Fruit fly (Drosophila melanogaster) whole organism, embryonic: ENCODE results near the gene Sbds.

Experiments used
- CG10274 ChIP-seq: fragments of 200-800 bp; sonication (Bioruptor generic); optimal IDR thresholded peaks from 3 replicates; lab custom pipeline; 2017; ENCODE audit warnings: missing biosample characterization, mild to moderate bottlenecking, missing genetic modification characterization
- CG13894 ChIP-seq: fragments of 200-800 bp; sonication (Bioruptor generic); optimal IDR thresholded peaks from 3 replicates; lab custom pipeline; 2018; ENCODE audit warnings: missing biosample characterization, mild to moderate bottlenecking, missing genetic modification characterization, moderate library complexity
- CG14710 ChIP-seq: fragments of 200-800 bp; sonication (Bioruptor generic); optimal IDR thresholded peaks from 3 replicates; lab custom pipeline; 2019; ENCODE audit warnings: missing biosample characterization, mild to moderate bottlenecking, missing genetic modification characterization, moderate library complexity
- CG16813 ChIP-seq: fragments of 200-800 bp; sonication (Bioruptor generic); IDR thresholded peaks from 3 replicates; pipeline ENCODE4 v1.3.6; 2022; ENCODE audit warnings: missing biosample characterization, missing genetic modification characterization; ENCODE audit not compliant: partially characterized antibody
- CG17186 ChIP-seq: fragments of 200-800 bp; sonication (Bioruptor generic); optimal IDR thresholded peaks from 3 replicates; lab custom pipeline; 2017; ENCODE audit warnings: missing biosample characterization, missing genetic modification reagents, missing genetic modification characterization
- CG17328 ChIP-seq: fragments of 200-800 bp; sonication (Bioruptor generic); IDR thresholded peaks from 2 replicates; pipeline ENCODE4 v1.3.6; 2022; ENCODE audit warnings: missing biosample characterization, missing genetic modification characterization
- CG17359 ChIP-seq: fragments of 200-800 bp; sonication (Bioruptor generic); optimal IDR thresholded peaks from 3 replicates; lab custom pipeline; 2018; ENCODE audit warnings: missing biosample characterization, mild to moderate bottlenecking, missing genetic modification characterization, moderate library complexity
- CG2712 ChIP-seq: fragments of 200-800 bp; optimal IDR thresholded peaks from 3 replicates; lab custom pipeline; 2019; ENCODE audit warnings: missing biosample characterization, mild to moderate bottlenecking, missing genetic modification characterization, moderate library complexity
- CG3726 ChIP-seq: fragments of 200-800 bp; sonication (Bioruptor generic); IDR thresholded peaks from 3 replicates; pipeline ENCODE4, ENCODE4 v1.3.6; 2022; ENCODE audit warnings: missing biosample characterization, missing genetic modification characterization
- CG7987 ChIP-seq: fragments of 200-800 bp; sonication (Bioruptor generic); optimal IDR thresholded peaks from 2 replicates; lab custom pipeline; 2018; ENCODE audit warnings: missing biosample characterization, mild to moderate bottlenecking, missing genetic modification characterization, moderate library complexity
- CG9727 ChIP-seq: fragments of 200-800 bp; sonication (Bioruptor generic); optimal IDR thresholded peaks from 3 replicates; lab custom pipeline; 2017; ENCODE audit warnings: missing biosample characterization, mild to moderate bottlenecking, missing genetic modification characterization
- CoRest ChIP-seq: fragments of 200-800 bp; sonication (Bioruptor generic); optimal IDR thresholded peaks from 3 replicates; lab custom pipeline; 2018; ENCODE audit warnings: missing biosample characterization, mild to moderate bottlenecking, missing genetic modification characterization, moderate library complexity
- Gug ChIP-seq: fragments of 200-800 bp; sonication (Bioruptor generic); IDR thresholded peaks from 4 replicates; pipeline ENCODE4 v1.3.6; 2022; ENCODE audit warnings: missing biosample characterization, missing genetic modification characterization
- Hr51 ChIP-seq, 2 experiments: fragments of 200-800 bp; sonication (Bioruptor generic); optimal IDR thresholded peaks; 2 replicates in 1 of 2; 3 replicates in 1 of 2; lab custom pipeline; 2016 to 2018; ENCODE audit warnings: missing biosample characterization in 2 of 2, missing genetic modification characterization in 2 of 2, mild to moderate bottlenecking in 1 of 2, moderate library complexity in 1 of 2
- Meics ChIP-seq: fragments of 200-800 bp; sonication (Bioruptor generic); optimal IDR thresholded peaks from 2 replicates; lab custom pipeline; 2017; ENCODE audit warnings: missing biosample characterization, mild to moderate bottlenecking, missing genetic modification characterization
- Neu2 ChIP-seq: fragments of 200-800 bp; sonication (Bioruptor generic); optimal IDR thresholded peaks from 3 replicates; lab custom pipeline; 2016; ENCODE audit warnings: missing biosample characterization, missing genetic modification characterization, borderline replicate concordance
- Oli ChIP-seq: fragments of 200-800 bp; sonication (Bioruptor generic); optimal IDR thresholded peaks from 2 replicates; lab custom pipeline; 2018; ENCODE audit warnings: missing biosample characterization, mild to moderate bottlenecking, missing genetic modification characterization, moderate library complexity
- Ptx1 ChIP-seq: fragments of 200-800 bp; sonication (Bioruptor generic); IDR thresholded peaks from 2 replicates; pipeline ENCODE4 v1.3.6; 2022; ENCODE audit warnings: missing biosample characterization, missing genetic modification characterization
- Rfx ChIP-seq: fragments of 200-800 bp; sonication (Bioruptor generic); IDR thresholded peaks from 2 replicates; pipeline ENCODE4 v1.3.6; 2022; ENCODE audit warnings: missing biosample characterization, missing genetic modification characterization
- Sox100B ChIP-seq: fragments of 200-800 bp; sonication (Bioruptor generic); optimal IDR thresholded peaks from 3 replicates; lab custom pipeline; 2018; ENCODE audit warnings: missing biosample characterization, mild to moderate bottlenecking, missing genetic modification characterization
- Trl ChIP-seq, 3 experiments: fragments of >200 bp in 2 of 3; fragments of 200-800 bp in 1 of 3; sonication (Bioruptor generic) in 1 of 3; optimal IDR thresholded peaks; 2 replicates in 1 of 3; 3 replicates in 2 of 3; lab custom pipeline; 2016 to 2017; ENCODE audit warnings: missing biosample characterization in 1 of 3, missing genetic modification characterization in 1 of 3
- ase ChIP-seq: fragments of 200-800 bp; sonication (Bioruptor generic); IDR thresholded peaks from 3 replicates; pipeline ENCODE4 v1.3.6; 2022; ENCODE audit warnings: missing biosample characterization, missing genetic modification characterization
- bab2 ChIP-seq: fragments of 200-800 bp; sonication (Bioruptor generic); optimal IDR thresholded peaks from 2 replicates; lab custom pipeline; 2016; ENCODE audit warnings: missing biosample characterization, missing genetic modification characterization
- bbx ChIP-seq: fragments of 200-800 bp; sonication (Bioruptor generic); IDR thresholded peaks from 2 replicates; pipeline ENCODE4 v1.3.6; 2022; ENCODE audit warnings: missing biosample characterization, missing genetic modification characterization; ENCODE audit not compliant: partially characterized antibody
- cg ChIP-seq: fragments of 200-800 bp; sonication (Bioruptor generic); optimal IDR thresholded peaks from 3 replicates; lab custom pipeline; 2019; ENCODE audit warnings: missing biosample characterization, mild to moderate bottlenecking, missing genetic modification characterization, moderate library complexity
- ci ChIP-seq: fragments of 200-800 bp; sonication (Bioruptor generic); IDR thresholded peaks from 3 replicates; pipeline ENCODE4 v1.3.6; 2022; ENCODE audit warnings: missing biosample characterization, missing genetic modification characterization
- corto ChIP-seq: fragments of 200-800 bp; sonication (Bioruptor generic); optimal IDR thresholded peaks from 2 replicates; lab custom pipeline; 2016; ENCODE audit warnings: missing biosample characterization, mild to moderate bottlenecking, missing genetic modification characterization, moderate library complexity
- crc ChIP-seq: fragments of 200-800 bp; sonication (Bioruptor generic); optimal IDR thresholded peaks from 2 replicates; lab custom pipeline; 2016; ENCODE audit warnings: missing biosample characterization, missing genetic modification characterization
- dimm ChIP-seq: fragments of 200-800 bp; sonication (Bioruptor generic); IDR thresholded peaks from 2 replicates; pipeline ENCODE4 v1.3.6; 2022; ENCODE audit warnings: missing biosample characterization, missing genetic modification characterization
- dpn ChIP-seq, 2 experiments: fragments of 200-800 bp; sonication (Bioruptor generic); optimal IDR thresholded peaks; 3 replicates each; lab custom pipeline; 2016; ENCODE audit warnings: missing biosample characterization in 2 of 2, missing genetic modification characterization in 2 of 2
- esg ChIP-seq: fragments of 200-800 bp; sonication (Bioruptor generic); conservative IDR thresholded peaks from 2 replicates; pipeline ENCODE4 v1.3.6; 2022; ENCODE audit warnings: missing biosample characterization, missing genetic modification characterization
- gem ChIP-seq: fragments of 200-800 bp; sonication (Bioruptor generic); optimal IDR thresholded peaks from 2 replicates; lab custom pipeline; 2019; ENCODE audit warnings: missing biosample characterization, mild to moderate bottlenecking, missing genetic modification characterization, moderate library complexity
- gsb ChIP-seq: fragments of 200-800 bp; sonication (Bioruptor generic); IDR thresholded peaks from 2 replicates; pipeline ENCODE4 v1.3.6; 2022; ENCODE audit warnings: missing biosample characterization, missing genetic modification characterization
- h ChIP-seq: fragments of >200 bp; optimal IDR thresholded peaks from 2 replicates; lab custom pipeline; 2017
- ind ChIP-seq: fragments of 200-800 bp; sonication (Bioruptor generic); optimal IDR thresholded peaks from 3 replicates; lab custom pipeline; 2016; ENCODE audit warnings: missing biosample characterization, missing genetic modification characterization
- mld ChIP-seq: fragments of 200-800 bp; sonication (Bioruptor generic); IDR thresholded peaks from 3 replicates; pipeline ENCODE4 v1.3.6; 2022; ENCODE audit warnings: missing biosample characterization, missing genetic modification characterization; ENCODE audit not compliant: partially characterized antibody
- nerfin-2 ChIP-seq: fragments of 200-800 bp; sonication (Bioruptor generic); IDR thresholded peaks from 2 replicates; pipeline ENCODE4 v1.3.6; 2022; ENCODE audit warnings: missing biosample characterization, missing genetic modification characterization; ENCODE audit not compliant: partially characterized antibody
- nmo ChIP-seq: fragments of 200-800 bp; sonication (Bioruptor generic); optimal IDR thresholded peaks from 2 replicates; lab custom pipeline; 2018; ENCODE audit warnings: missing biosample characterization, mild to moderate bottlenecking, missing genetic modification characterization, moderate library complexity
- ranshi ChIP-seq: fragments of 200-800 bp; sonication (Bioruptor generic); IDR thresholded peaks from 2 replicates; pipeline ENCODE4 v1.3.6; 2022; ENCODE audit warnings: missing biosample characterization, missing genetic modification characterization
- row ChIP-seq: fragments of 200-800 bp; sonication (Bioruptor generic); IDR thresholded peaks from 3 replicates; pipeline ENCODE4 v1.3.6; 2022; ENCODE audit warnings: missing biosample characterization, missing genetic modification characterization
- sima ChIP-seq: fragments of 200-800 bp; sonication (Bioruptor generic); optimal IDR thresholded peaks from 2 replicates; lab custom pipeline; 2016; ENCODE audit warnings: missing biosample characterization, missing genetic modification characterization
- sob ChIP-seq: fragments of 200-800 bp; sonication (Bioruptor generic); IDR thresholded peaks from 2 replicates; pipeline ENCODE4 v1.3.6; 2022; ENCODE audit warnings: missing biosample characterization, missing genetic modification characterization
- tap ChIP-seq: fragments of 200-800 bp; optimal IDR thresholded peaks from 3 replicates; lab custom pipeline; 2019; ENCODE audit warnings: missing biosample characterization, mild to moderate bottlenecking, missing genetic modification characterization, moderate library complexity
- tgo ChIP-seq: fragments of 200-800 bp; sonication (Bioruptor generic); IDR thresholded peaks from 3 replicates; pipeline ENCODE4 v1.3.6; 2022; ENCODE audit warnings: missing biosample characterization, missing genetic modification characterization
- twi ChIP-seq: fragments of 200-800 bp; optimal IDR thresholded peaks from 2 replicates; lab custom pipeline; 2019; ENCODE audit warnings: missing biosample characterization, mild to moderate bottlenecking, missing genetic modification characterization, moderate library complexity
- wdn ChIP-seq: fragments of 200-800 bp; sonication (Bioruptor generic); IDR thresholded peaks from 2 replicates; pipeline ENCODE4 v1.3.6; 2022; ENCODE audit warnings: missing biosample characterization, missing genetic modification characterization
- wek ChIP-seq: fragments of 200-800 bp; sonication (Bioruptor generic); optimal IDR thresholded peaks from 3 replicates; lab custom pipeline; 2018; ENCODE audit warnings: missing biosample characterization, mild to moderate bottlenecking, missing genetic modification characterization, moderate library complexity
- wor ChIP-seq: fragments of 200-800 bp; sonication (Bioruptor generic); IDR thresholded peaks from 2 replicates; pipeline ENCODE4 v1.3.6; 2022; ENCODE audit warnings: missing biosample characterization, missing genetic modification characterization
- z ChIP-seq: fragments of 200-800 bp; sonication (Bioruptor generic); IDR thresholded peaks from 3 replicates; pipeline ENCODE4 v1.3.6; 2022; ENCODE audit warnings: missing biosample characterization, missing genetic modification characterization
- zen ChIP-seq: fragments of 200-800 bp; sonication (Bioruptor generic); optimal IDR thresholded peaks from 3 replicates; lab custom pipeline; 2018; ENCODE audit warnings: missing biosample characterization, mild to moderate bottlenecking, missing genetic modification characterization, moderate library complexity

The Sbds gene

DNA sequence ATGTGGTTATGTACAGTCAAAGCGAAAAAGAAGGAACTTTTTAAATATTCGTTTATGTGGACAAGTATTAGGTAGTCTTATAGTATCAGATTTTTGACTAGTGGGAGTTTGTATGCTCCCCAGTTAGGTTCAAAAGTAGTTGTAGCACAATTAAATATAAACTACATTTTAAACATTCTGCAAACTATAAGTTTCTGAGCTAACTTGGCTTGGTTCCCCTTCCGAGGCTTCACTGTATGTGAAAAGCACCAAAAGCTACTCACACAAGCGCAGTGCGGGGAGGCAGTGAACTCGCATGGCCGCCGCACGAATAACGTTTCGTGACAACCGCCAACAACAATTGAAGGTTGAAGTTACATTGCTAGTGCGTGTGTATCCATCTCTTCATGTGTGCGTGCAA is 24.9 kb downstream of the Sbds start (continued):
- TF ChIP-seq Trl (optimal IDR thresholded peaks at IDR 0.05; lab: Kevin White, UChicago) = no peak
- no peak for TF ChIP-seq Trl (GFP tag; optimal IDR thresholded peaks at IDR 0.05; lab: Kevin White, UChicago)
- peak; percentile 12 for TF ChIP-seq nmo (GFP tag; lab: Kevin White, UChicago)
- TF ChIP-seq Ptx1 (GFP tag; lab: Robert Waterston, UW) = peak; percentile 64
- TF ChIP-seq z (GFP tag; lab: Robert Waterston, UW) = no peak
- TF ChIP-seq Oli (tag; lab: Kevin White, UChicago) = peak; percentile 25
- peak; percentile 12 for TF ChIP-seq CoRest (tag; lab: Kevin White, UChicago)
- 0 out of 2 replicates have a peak, but pooled peaks have one; percentile 18 for TF ChIP-seq wor (GFP tag; lab: Robert Waterston, UW)
- peak; percentile 5; the same call in 1 of the 4 replicates for TF ChIP-seq Gug (GFP tag; lab: Robert Waterston, UW)
- TF ChIP-seq Rfx (GFP tag; lab: Robert Waterston, UW) = peak; percentile 56
- peak; percentile 45 for TF ChIP-seq cg (GFP tag; lab: Kevin White, UChicago)
- TF ChIP-seq zen = no peak
- TF ChIP-seq mld (GFP tag; lab: Robert Waterston, UW) = no peak
- TF ChIP-seq CG10274 (GFP tag; lab: Kevin White, UChicago) = no peak
- peak; percentile 14; the same call in 1 of the 2 replicates for TF ChIP-seq ranshi (GFP tag; lab: Robert Waterston, UW)
- peak; percentile 5 for TF ChIP-seq CG2712 (tag; lab: Kevin White, UChicago)
- TF ChIP-seq wek = no peak
- TF ChIP-seq CG13894 (tag; lab: Kevin White, UChicago) = no peak
- TF ChIP-seq Hr51 (GFP tag; optimal IDR thresholded peaks at IDR 0.05; lab: Kevin White, UChicago) = peak in 1 of 2 experiments; percentile 50
- no peak for TF ChIP-seq CG7987
- peak; percentile 19 for TF ChIP-seq Sox100B
- TF ChIP-seq CG9727 (GFP tag; lab: Kevin White, UChicago) = no peak
- TF ChIP-seq twi (tag; lab: Kevin White, UChicago) = no peak
- peak; percentile 38; the same call in 1 of the 2 replicates for TF ChIP-seq sob (GFP tag; lab: Robert Waterston, UW)
- TF ChIP-seq ci (GFP tag; lab: Robert Waterston, UW) = peak; percentile 33; the same call in 1 of the 3 replicates
- TF ChIP-seq Meics = no peak
- no peak for TF ChIP-seq CG16813
- peak; percentile 33 for TF ChIP-seq esg (GFP tag; lab: Robert Waterston, UW)
- TF ChIP-seq bbx (GFP tag; lab: Robert Waterston, UW) = no peak
- TF ChIP-seq gem (tag; lab: Kevin White, UChicago) = peak; percentile 42
- TF ChIP-seq CG17328 (GFP tag; lab: Robert Waterston, UW) = 0 out of 2 replicates have a peak, but pooled peaks have one; percentile 20
- peak; percentile 12 for TF ChIP-seq tap (tag; lab: Kevin White, UChicago)
- no peak for TF ChIP-seq corto (GFP tag; lab: Kevin White, UChicago)
- TF ChIP-seq dpn (GFP tag; optimal IDR thresholded peaks at IDR 0.05; lab: Kevin White, UChicago) = peak; percentile 13
- TF ChIP-seq CG3726 = no peak
- no peak for TF ChIP-seq crc (GFP tag; lab: Kevin White, UChicago)
- TF ChIP-seq gsb (GFP tag; lab: Robert Waterston, UW) = no peak
- no peak for TF ChIP-seq h (lab: Kevin White, UChicago)
- TF ChIP-seq Neu2 (GFP tag; lab: Kevin White, UChicago) = no peak
- TF ChIP-seq nerfin-2 (GFP tag; lab: Robert Waterston, UW) = no peak
- peak; percentile 68 for TF ChIP-seq tgo
- peak; percentile 6 for TF ChIP-seq ind (GFP tag; lab: Kevin White, UChicago)
- TF ChIP-seq row (GFP tag; lab: Robert Waterston, UW) = peak; percentile 68
- TF ChIP-seq CG17186 (GFP tag; lab: Kevin White, UChicago) = no peak
- peak; percentile 33 for TF ChIP-seq dimm
- no peak for TF ChIP-seq sima (GFP tag; lab: Kevin White, UChicago)
- no peak for TF ChIP-seq wdn (GFP tag; lab: Robert Waterston, UW)
- peak; percentile 30; the same call in 1 of the 3 replicates for TF ChIP-seq ase (GFP tag; lab: Robert Waterston, UW)
- peak; percentile 13 for TF ChIP-seq CG17359
- TF ChIP-seq bab2 (GFP tag; lab: Kevin White, UChicago) = peak; percentile 20
- no peak for TF ChIP-seq CG14710
